Worm (Caenorhabditis elegans): ENCODE measurements around the gene srd-48.

Gene srd-48

ce11 chrX:12331795-12332194, 4.1 kb upstream of the srd-48 start, which contains the start of gene srd-46 (continued):
- TF ChIP-seq B0336.3 (GFP tag; IDR thresholded peaks at IDR 0.05) (no peak), madf-6 (GFP tag; IDR thresholded peaks at IDR 0.05) (no peak), hmg-20 (GFP tag; IDR thresholded peaks at IDR 0.05) (no peak), attf-6 (GFP tag; IDR thresholded peaks at IDR 0.05) (no peak), let-526 (GFP tag; IDR thresholded peaks at IDR 0.05) (no peak), lsl-1 (GFP tag; optimal IDR thresholded peaks at IDR 0.05) (no peak)

ce11 chrX:12333479-12333878, 2.4 kb upstream of the srd-48 start, which contains the start of gene srd-47:
Gene srd-47 (plus strand): TSS chrX:12333642.
- TF ChIP-seq chd-7 (tag; optimal IDR thresholded peaks at IDR 0.05) (no peak), Y53G8AR.9 (GFP tag; conservative IDR thresholded peaks at IDR 0.05) (no peak), mes-4 (tag; optimal IDR thresholded peaks at IDR 0.05) (no peak)

ce11 chrX:12337846-12338490, 2.1 kb downstream of the srd-48 start, which contains the start of gene srd-44:
Gene srd-44 (plus strand): TSS chrX:12338440.
- TF ChIP-seq dpl-1 (GFP tag; optimal IDR thresholded peaks at IDR 0.05): no peak
- TF ChIP-seq T07F8.4 (tag; optimal IDR thresholded peaks at IDR 0.05): peak; percentile 52
- TF ChIP-seq lin-26 (GFP tag; IDR thresholded peaks at IDR 0.05): peak; percentile 86
- peak; percentile 72 for TF ChIP-seq him-1 (tag; optimal IDR thresholded peaks at IDR 0.05)
- TF ChIP-seq hrde-1 (tag; optimal IDR thresholded peaks at IDR 0.05; ENCODE audit: borderline replicate concordance): peak; percentile 26
- peak; percentile 48 for TF ChIP-seq mxl-1 (tag; optimal IDR thresholded peaks at IDR 0.05)
- no peak for TF ChIP-seq Y79H2A.3 (GFP tag; conservative IDR thresholded peaks at IDR 0.05)
- peak; percentile 63 for TF ChIP-seq ztf-26 (tag; optimal IDR thresholded peaks at IDR 0.05)
- no peak for TF ChIP-seq atf-7 (tag; optimal IDR thresholded peaks at IDR 0.05)
- TF ChIP-seq F52B5.7 (tag; optimal IDR thresholded peaks at IDR 0.05): no peak
- no peak for TF ChIP-seq ztf-3 (GFP tag; optimal IDR thresholded peaks at IDR 0.05)
- no peak for TF ChIP-seq ama-1 (optimal IDR thresholded peaks at IDR 0.05)
- no peak for TF ChIP-seq ama-1 (GFP tag; optimal IDR thresholded peaks at IDR 0.05)
- TF ChIP-seq ZK185.1 (tag; optimal IDR thresholded peaks at IDR 0.05; ENCODE audit: poor library complexity, severe bottlenecking): peak; percentile 83
- TF ChIP-seq B0261.1 (tag; optimal IDR thresholded peaks at IDR 0.05): peak; percentile 93
- TF ChIP-seq Y53G8AR.9 (GFP tag; conservative IDR thresholded peaks at IDR 0.05): no peak
- TF ChIP-seq zfh-2 (GFP tag; conservative IDR thresholded peaks at IDR 0.05): no peak
- peak; percentile 36 for TF ChIP-seq madf-10 (tag; optimal IDR thresholded peaks at IDR 0.05)
- TF ChIP-seq rec-8 (tag; optimal IDR thresholded peaks at IDR 0.05): peak; percentile 42 to 56
- TF ChIP-seq rcor-1 (GFP tag; IDR thresholded peaks at IDR 0.05): peak; percentile 62; the same call in 1 of the 2 replicates
- TF ChIP-seq ztf-6 (GFP tag; IDR thresholded peaks at IDR 0.05): 0 out of 2 replicates have a peak, but pooled peaks have one; percentile 22
- no peak for TF ChIP-seq let-526 (GFP tag; IDR thresholded peaks at IDR 0.05)
- peak; percentile 72 for TF ChIP-seq rpc-1 (optimal IDR thresholded peaks at IDR 0.05)
- TF ChIP-seq rpc-1 (tag; optimal IDR thresholded peaks at IDR 0.05): peak; percentile 85
- TF ChIP-seq F37B4.10 (GFP tag; IDR thresholded peaks at IDR 0.05): no peak
- TF ChIP-seq zim-3 (tag; optimal IDR thresholded peaks at IDR 0.05): no peak
- peak; percentile 30 for TF ChIP-seq ztf-18 (tag; optimal IDR thresholded peaks at IDR 0.05)
- TF ChIP-seq ceh-40 (GFP tag; IDR thresholded peaks at IDR 0.05): peak; percentile 72; the same call in 1 of the 2 replicates
- TF ChIP-seq ztf-25 (GFP tag; IDR thresholded peaks at IDR 0.05): 0 out of 2 replicates have a peak, but pooled peaks have one; percentile 76
- no peak for TF ChIP-seq hlh-12 (tag; optimal IDR thresholded peaks at IDR 0.05)
- TF ChIP-seq sdz-38 (tag; optimal IDR thresholded peaks at IDR 0.05): no peak
- peak; percentile 95 for TF ChIP-seq tbp1 (GFP tag; optimal IDR thresholded peaks at IDR 0.05)
- TF ChIP-seq pbrm-1 (GFP tag; IDR thresholded peaks at IDR 0.05): peak; percentile 83
- TF ChIP-seq ztf-28 (GFP tag; IDR thresholded peaks at IDR 0.05): no peak
- no peak for TF ChIP-seq B0336.3 (GFP tag; IDR thresholded peaks at IDR 0.05)
- no peak for TF ChIP-seq attf-6 (GFP tag; IDR thresholded peaks at IDR 0.05)
- no peak for TF ChIP-seq F23B12.7 (tag; optimal IDR thresholded peaks at IDR 0.05; ENCODE audit: insufficient read depth)
- peak; percentile 18 for TF ChIP-seq unc-130 (GFP tag; optimal IDR thresholded peaks at IDR 0.05)
- TF ChIP-seq snpc-4 (GFP tag; optimal IDR thresholded peaks at IDR 0.05): peak; percentile 56
- no peak for TF ChIP-seq snpc-4 (tag; optimal IDR thresholded peaks at IDR 0.05)

Measured in whole organism, young adult.